Worm (Caenorhabditis elegans): ENCODE results near the gene ZK354.7.

DNA sequence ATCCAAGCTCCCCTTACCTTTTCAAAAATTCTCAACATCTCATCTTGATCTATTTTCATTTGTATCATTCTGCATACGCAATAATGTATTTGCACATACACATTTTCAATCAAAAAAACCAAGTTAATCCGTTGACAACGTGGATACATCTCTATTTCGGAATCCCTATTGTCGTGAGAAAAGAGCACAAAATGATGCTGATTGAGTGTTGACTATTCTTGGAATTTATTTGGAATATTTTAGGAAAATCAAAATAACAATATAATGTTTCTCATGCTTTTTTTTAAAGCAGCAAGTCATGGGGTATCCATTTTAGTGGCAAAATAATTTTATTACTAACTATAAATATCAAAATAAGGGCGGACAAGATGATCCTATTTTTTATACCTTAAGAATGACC lies 21.5 kb downstream of the ZK354.7 start:
- TF ChIP-seq W03F9.2 (tag; optimal IDR thresholded peaks at IDR 0.05): no peak
- TF ChIP-seq dao-5 (tag; optimal IDR thresholded peaks at IDR 0.05): no peak
